Fruit fly (Drosophila melanogaster): ENCODE measurements around the gene CG34030.

dm6 chr3L:7058401-7058999, 16.5 kb downstream of the CG34030 start:
- no peak for TF ChIP-seq h (optimal IDR thresholded peaks at IDR 0.05)
- TF ChIP-seq psq (optimal IDR thresholded peaks at IDR 0.05), result no peak
- no peak for TF ChIP-seq Sin3A (optimal IDR thresholded peaks at IDR 0.05)
- no peak for TF ChIP-seq insv (optimal IDR thresholded peaks at IDR 0.05)
- TF ChIP-seq ttk (optimal IDR thresholded peaks at IDR 0.05), result no peak
- TF ChIP-seq Myc (optimal IDR thresholded peaks at IDR 0.05), result no peak

All from Kc167 (cell line).